Fruit fly (Drosophila melanogaster) whole organism, embryonic: ENCODE results near the gene CG1840.

Experiments used
- CG10267 ChIP-seq: fragments of 200-800 bp; sonication (Bioruptor generic); optimal IDR thresholded peaks from 2 replicates; lab custom pipeline; 2018; ENCODE audit warnings: missing biosample characterization, mild to moderate bottlenecking, missing genetic modification characterization, moderate library complexity
- CG10565 ChIP-seq: fragments of 200-800 bp; sonication (Bioruptor generic); optimal IDR thresholded peaks from 3 replicates; lab custom pipeline; 2016; ENCODE audit warnings: missing biosample characterization, mild to moderate bottlenecking, missing genetic modification characterization
- CG11398 ChIP-seq: fragments of 200-800 bp; sonication (Bioruptor generic); optimal IDR thresholded peaks from 2 replicates; lab custom pipeline; 2016; ENCODE audit warnings: missing biosample characterization, missing genetic modification characterization
- CG12219 ChIP-seq: fragments of 200-800 bp; sonication (Bioruptor generic); optimal IDR thresholded peaks from 3 replicates; lab custom pipeline; 2018; ENCODE audit warnings: missing biosample characterization, mild to moderate bottlenecking, missing genetic modification characterization
- CG12299 ChIP-seq: fragments of 200-800 bp; sonication (Bioruptor generic); optimal IDR thresholded peaks from 2 replicates; lab custom pipeline; 2018; ENCODE audit warnings: missing biosample characterization, mild to moderate bottlenecking, missing genetic modification characterization
- CG12659 ChIP-seq: fragments of 200-800 bp; sonication (Bioruptor generic); optimal IDR thresholded peaks from 3 replicates; lab custom pipeline; 2017; ENCODE audit warnings: mild to moderate bottlenecking, missing biosample characterization, missing genetic modification reagents, missing genetic modification characterization
- CG12744 ChIP-seq: fragments of 200-800 bp; sonication (Bioruptor generic); optimal IDR thresholded peaks from 2 replicates; lab custom pipeline; 2016; ENCODE audit warnings: missing biosample characterization, missing genetic modification characterization
- CG12942 ChIP-seq: fragments of 200-800 bp; sonication (Bioruptor generic); optimal IDR thresholded peaks from 3 replicates; lab custom pipeline; 2016; ENCODE audit warnings: missing biosample characterization, missing genetic modification characterization
- CG13296 ChIP-seq: fragments of 200-800 bp; sonication (Bioruptor generic); optimal IDR thresholded peaks from 3 replicates; lab custom pipeline; 2018; ENCODE audit warnings: missing biosample characterization, mild to moderate bottlenecking, missing genetic modification characterization
- CG13624 ChIP-seq: fragments of 200-800 bp; sonication (Bioruptor generic); optimal IDR thresholded peaks from 2 replicates; lab custom pipeline; 2016; ENCODE audit warnings: missing biosample characterization, missing genetic modification characterization
- CG14441 ChIP-seq: fragments of 200-800 bp; sonication (Bioruptor generic); IDR thresholded peaks from 2 replicates; pipeline ENCODE4 v1.3.6; 2022; ENCODE audit warnings: missing biosample characterization, missing genetic modification characterization
- CG14860 ChIP-seq: fragments of 200-800 bp; sonication (Bioruptor generic); IDR thresholded peaks from 3 replicates; pipeline ENCODE4 v1.3.6; 2022; ENCODE audit warnings: missing biosample characterization, missing genetic modification characterization; ENCODE audit not compliant: partially characterized antibody
- CG16779 ChIP-seq: fragments of 200-800 bp; sonication (Bioruptor generic); IDR thresholded peaks from 2 replicates; pipeline ENCODE4 v1.3.6; 2022; ENCODE audit warnings: missing biosample characterization, missing genetic modification characterization
- CG17568 ChIP-seq: fragments of 200-800 bp; sonication (Bioruptor generic); optimal IDR thresholded peaks from 2 replicates; lab custom pipeline; 2018; ENCODE audit warnings: missing biosample characterization, mild to moderate bottlenecking, missing genetic modification characterization, moderate library complexity
- CG2712 ChIP-seq: fragments of 200-800 bp; optimal IDR thresholded peaks from 3 replicates; lab custom pipeline; 2019; ENCODE audit warnings: missing biosample characterization, mild to moderate bottlenecking, missing genetic modification characterization, moderate library complexity
- CG2875 ChIP-seq: fragments of 200-800 bp; sonication (Bioruptor generic); optimal IDR thresholded peaks from 2 replicates; lab custom pipeline; 2017; ENCODE audit warnings: missing biosample characterization, mild to moderate bottlenecking, missing genetic modification characterization, missing genetic modification reagents
- CG3163 ChIP-seq: fragments of 200-800 bp; sonication (Bioruptor generic); optimal IDR thresholded peaks from 3 replicates; lab custom pipeline; 2016; ENCODE audit warnings: missing biosample characterization, missing genetic modification characterization
- CG34224 ChIP-seq: fragments of 200-800 bp; sonication (Bioruptor generic); IDR thresholded peaks from 3 replicates; pipeline ENCODE4 v1.3.6; 2022; ENCODE audit warnings: missing biosample characterization, missing genetic modification characterization; ENCODE audit not compliant: partially characterized antibody
- CG3847 ChIP-seq: fragments of 200-800 bp; sonication (Bioruptor generic); IDR thresholded peaks from 2 replicates; pipeline ENCODE4 v1.3.6; 2022; ENCODE audit warnings: missing biosample characterization, missing genetic modification characterization
- CG8281 ChIP-seq: fragments of 200-800 bp; sonication (Bioruptor generic); optimal IDR thresholded peaks from 2 replicates; lab custom pipeline; 2018; ENCODE audit warnings: missing biosample characterization, mild to moderate bottlenecking, missing genetic modification characterization, moderate library complexity
- CG8478 ChIP-seq: fragments of >200 bp; optimal IDR thresholded peaks from 2 replicates; lab custom pipeline; 2018
- CG9876 ChIP-seq: fragments of 200-800 bp; sonication (Bioruptor generic); optimal IDR thresholded peaks from 2 replicates; lab custom pipeline; 2016; ENCODE audit warnings: missing biosample characterization, missing genetic modification characterization
- CTCF ChIP-seq: fragments of 200-800 bp; sonication (Bioruptor generic); optimal IDR thresholded peaks from 2 replicates; lab custom pipeline; 2017; ENCODE audit warnings: missing biosample characterization, mild to moderate bottlenecking, missing genetic modification characterization, moderate library complexity
- Dbx ChIP-seq: fragments of 200-800 bp; sonication (Bioruptor generic); IDR thresholded peaks from 3 replicates; pipeline ENCODE4 v1.3.6; 2022; ENCODE audit warnings: missing biosample characterization, missing genetic modification characterization
- Dek ChIP-seq: fragments of 200-800 bp; sonication (Bioruptor generic); optimal IDR thresholded peaks from 3 replicates; lab custom pipeline; 2019; ENCODE audit warnings: missing biosample characterization, mild to moderate bottlenecking, missing genetic modification characterization, moderate library complexity
- Eip74EF ChIP-seq, 2 experiments: fragments of 200-800 bp in 1 of 2; fragments of >200 bp in 1 of 2; sonication (Bioruptor generic) in 1 of 2; optimal IDR thresholded peaks; 2 replicates each; lab custom pipeline; 2017 to 2019; ENCODE audit warnings: missing biosample characterization in 2 of 2, missing genetic modification characterization in 2 of 2, mild to moderate bottlenecking in 1 of 2, moderate library complexity in 1 of 2
- H2.0 ChIP-seq: fragments of 200-800 bp; sonication (Bioruptor generic); IDR thresholded peaks from 2 replicates; pipeline ENCODE4 v1.3.6; 2022; ENCODE audit warnings: missing biosample characterization, missing genetic modification characterization
- Hand ChIP-seq: fragments of 200-800 bp; sonication (Bioruptor generic); optimal IDR thresholded peaks from 2 replicates; lab custom pipeline; 2017; ENCODE audit warnings: mild to moderate bottlenecking, missing biosample characterization, missing genetic modification reagents, missing genetic modification characterization
- Hmr ChIP-seq: fragments of 200-800 bp; sonication (Bioruptor generic); optimal IDR thresholded peaks from 3 replicates; lab custom pipeline; 2017; ENCODE audit warnings: mild to moderate bottlenecking, missing biosample characterization, missing genetic modification reagents, missing genetic modification characterization
- Hr51 ChIP-seq, 2 experiments: fragments of 200-800 bp; sonication (Bioruptor generic); optimal IDR thresholded peaks; 2 replicates in 1 of 2; 3 replicates in 1 of 2; lab custom pipeline; 2016 to 2018; ENCODE audit warnings: missing biosample characterization in 2 of 2, missing genetic modification characterization in 2 of 2, mild to moderate bottlenecking in 1 of 2, moderate library complexity in 1 of 2
- Lhr ChIP-seq: fragments of 200-800 bp; sonication (Bioruptor generic); optimal IDR thresholded peaks from 3 replicates; lab custom pipeline; 2017; ENCODE audit warnings: mild to moderate bottlenecking, missing biosample characterization, missing genetic modification reagents, missing genetic modification characterization
- MESR4 ChIP-seq: fragments of 200-800 bp; sonication (Bioruptor generic); optimal IDR thresholded peaks from 2 replicates; lab custom pipeline; 2018; ENCODE audit warnings: missing biosample characterization, mild to moderate bottlenecking, missing genetic modification characterization, moderate library complexity
- MTF-1 ChIP-seq: fragments of 200-800 bp; sonication (Bioruptor generic); optimal IDR thresholded peaks from 2 replicates; lab custom pipeline; 2018; ENCODE audit warnings: missing biosample characterization, mild to moderate bottlenecking, missing genetic modification characterization, borderline replicate concordance
- NfI ChIP-seq: fragments of 200-800 bp; sonication (Bioruptor generic); optimal IDR thresholded peaks from 3 replicates; lab custom pipeline; 2018; ENCODE audit warnings: missing biosample characterization, mild to moderate bottlenecking, missing genetic modification characterization, moderate library complexity
- caup ChIP-seq: fragments of 200-800 bp; sonication (Bioruptor generic); optimal IDR thresholded peaks from 3 replicates; lab custom pipeline; 2017; ENCODE audit warnings: missing biosample characterization, mild to moderate bottlenecking, missing genetic modification characterization, moderate library complexity; ENCODE audit not compliant: severe bottlenecking
- chm ChIP-seq: fragments of 200-800 bp; sonication (Bioruptor generic); IDR thresholded peaks from 2 replicates; pipeline ENCODE4 v1.3.6; 2022; ENCODE audit warnings: missing biosample characterization, missing genetic modification characterization
- chn ChIP-seq: fragments of 200-800 bp; sonication (Bioruptor generic); optimal IDR thresholded peaks from 2 replicates; lab custom pipeline; 2016; ENCODE audit warnings: missing biosample characterization, missing genetic modification characterization
- dmrt99B ChIP-seq: fragments of 200-800 bp; sonication (Bioruptor generic); optimal IDR thresholded peaks from 2 replicates; lab custom pipeline; 2018; ENCODE audit warnings: missing biosample characterization, mild to moderate bottlenecking, missing genetic modification characterization, moderate library complexity
- eyg ChIP-seq: fragments of 200-800 bp; sonication (Bioruptor generic); optimal IDR thresholded peaks from 3 replicates; lab custom pipeline; 2016; ENCODE audit warnings: missing biosample characterization, missing genetic modification characterization
- gcm2 ChIP-seq: fragments of 200-800 bp; sonication (Bioruptor generic); optimal IDR thresholded peaks from 2 replicates; lab custom pipeline; 2016; ENCODE audit warnings: missing biosample characterization, missing genetic modification characterization
- gsb ChIP-seq: fragments of 200-800 bp; sonication (Bioruptor generic); IDR thresholded peaks from 2 replicates; pipeline ENCODE4 v1.3.6; 2022; ENCODE audit warnings: missing biosample characterization, missing genetic modification characterization
- ham ChIP-seq: fragments of 200-800 bp; sonication (Bioruptor generic); IDR thresholded peaks from 2 replicates; pipeline ENCODE4 v1.3.6; 2022; ENCODE audit warnings: missing biosample characterization, missing genetic modification characterization
- lilli ChIP-seq: fragments of 200-800 bp; sonication (Bioruptor generic); optimal IDR thresholded peaks from 3 replicates; lab custom pipeline; 2016; ENCODE audit warnings: missing biosample characterization, missing genetic modification characterization
- pho ChIP-seq: fragments of 200-800 bp; sonication (Bioruptor generic); optimal IDR thresholded peaks from 2 replicates; lab custom pipeline; 2016; ENCODE audit warnings: missing biosample characterization, missing genetic modification characterization
- sc ChIP-seq, 3 experiments: fragments of >200 bp in 2 of 3; fragments of 200-800 bp in 1 of 3; sonication (Bioruptor generic) in 1 of 3; optimal IDR thresholded peaks; 2 replicates in 2 of 3; 3 replicates in 1 of 3; lab custom pipeline; 2017; ENCODE audit warnings: mild to moderate bottlenecking in 1 of 3, missing biosample characterization in 1 of 3, missing genetic modification characterization in 1 of 3, missing genetic modification reagents in 1 of 3
- slp2 ChIP-seq: fragments of 200-800 bp; sonication (Bioruptor generic); optimal IDR thresholded peaks from 2 replicates; lab custom pipeline; 2016; ENCODE audit warnings: missing biosample characterization, missing genetic modification characterization
- tll ChIP-seq, 2 experiments: fragments of 200-800 bp in 1 of 2; fragments of >200 bp in 1 of 2; sonication (Bioruptor generic) in 1 of 2; optimal IDR thresholded peaks; 2 replicates each; lab custom pipeline; 2017 to 2019; ENCODE audit warnings: missing biosample characterization in 2 of 2, missing genetic modification characterization in 2 of 2, mild to moderate bottlenecking in 1 of 2, moderate library complexity in 1 of 2
- trem ChIP-seq: fragments of 200-800 bp; optimal IDR thresholded peaks from 3 replicates; lab custom pipeline; 2019; ENCODE audit warnings: missing biosample characterization, mild to moderate bottlenecking, missing genetic modification characterization, moderate library complexity
- twi ChIP-seq: fragments of 200-800 bp; optimal IDR thresholded peaks from 2 replicates; lab custom pipeline; 2019; ENCODE audit warnings: missing biosample characterization, mild to moderate bottlenecking, missing genetic modification characterization, moderate library complexity
- vnd ChIP-seq: fragments of 200-800 bp; sonication (Bioruptor generic); IDR thresholded peaks from 3 replicates; pipeline ENCODE4 v1.3.6; 2022; ENCODE audit warnings: missing biosample characterization, missing genetic modification characterization; ENCODE audit not compliant: partially characterized antibody

The CG1840 gene

dm6 chrX:11886976-11887375 lies 1.2 kb upstream of the CG1840 start, which contains the start of the genes CG10353 and SelG (continued):
- no peak for TF ChIP-seq pho (GFP tag; lab: Kevin White, UChicago)
- TF ChIP-seq dmrt99B: no peak
- no peak for TF ChIP-seq Eip74EF (GFP tag; optimal IDR thresholded peaks at IDR 0.05; lab: Kevin White, UChicago)
- no peak for TF ChIP-seq Lhr (GFP tag; lab: Kevin White, UChicago)
- TF ChIP-seq CG12942 (GFP tag; lab: Kevin White, UChicago): peak; percentile 36
- peak; percentile 56 for TF ChIP-seq MTF-1 (GFP tag; lab: Kevin White, UChicago)
- peak; percentile 20 for TF ChIP-seq CG13296 (GFP tag; lab: Kevin White, UChicago)
- TF ChIP-seq trem (tag; lab: Kevin White, UChicago): peak; percentile 58
- no peak for TF ChIP-seq CG12744 (GFP tag; lab: Kevin White, UChicago)
- no peak for TF ChIP-seq CG8478 (lab: Kevin White, UChicago)
- TF ChIP-seq CG13624 (GFP tag; lab: Kevin White, UChicago): peak; percentile 59
- TF ChIP-seq CG2875: no peak
- TF ChIP-seq slp2: no peak
- peak; percentile 11 for TF ChIP-seq CTCF (GFP tag; lab: Kevin White, UChicago)
- TF ChIP-seq gsb (GFP tag; lab: Robert Waterston, UW): no peak
- peak; percentile 23; the same call in 1 of the 2 replicates for TF ChIP-seq H2.0 (GFP tag; lab: Robert Waterston, UW)
- TF ChIP-seq CG17568 (GFP tag; lab: Kevin White, UChicago): no peak
- no peak for TF ChIP-seq sc (optimal IDR thresholded peaks at IDR 0.05; lab: Kevin White, UChicago)
- no peak for TF ChIP-seq sc (GFP tag; optimal IDR thresholded peaks at IDR 0.05; lab: Kevin White, UChicago)
- TF ChIP-seq CG11398 (GFP tag; lab: Kevin White, UChicago): peak; percentile 5
- peak; percentile 30 for TF ChIP-seq chn
- TF ChIP-seq CG12299 (tag; lab: Kevin White, UChicago): no peak
- peak; percentile 73 for TF ChIP-seq CG12659 (GFP tag; lab: Kevin White, UChicago)
- TF ChIP-seq CG9876 (GFP tag; lab: Kevin White, UChicago): no peak
- TF ChIP-seq CG3847 (GFP tag; lab: Robert Waterston, UW): peak; percentile 68
- peak; percentile 49; the same call in 1 of the 2 replicates for TF ChIP-seq chm (GFP tag; lab: Robert Waterston, UW)
- peak; percentile 38 for TF ChIP-seq eyg (GFP tag; lab: Kevin White, UChicago)
- peak; percentile 81 for TF ChIP-seq MESR4 (GFP tag; lab: Kevin White, UChicago)
- no peak for TF ChIP-seq CG10565 (GFP tag; lab: Kevin White, UChicago)
- TF ChIP-seq CG16779 (GFP tag; lab: Robert Waterston, UW): peak; percentile 38; the same call in 1 of the 2 replicates
- peak in 1 of 2 experiments; percentile 57 for TF ChIP-seq Hr51 (GFP tag; optimal IDR thresholded peaks at IDR 0.05; lab: Kevin White, UChicago)
- peak; percentile 26 for TF ChIP-seq NfI
- TF ChIP-seq caup: peak; percentile 32
- TF ChIP-seq tll (GFP tag; optimal IDR thresholded peaks at IDR 0.05; lab: Kevin White, UChicago): peak in 1 of 2 experiments; percentile 36
- TF ChIP-seq CG34224 (GFP tag; lab: Robert Waterston, UW): peak; percentile 94
- no peak for TF ChIP-seq Hand (GFP tag; lab: Kevin White, UChicago)
- TF ChIP-seq CG8281 (tag; lab: Kevin White, UChicago): no peak
- no peak for TF ChIP-seq Dbx (GFP tag; lab: Robert Waterston, UW)
- no peak for TF ChIP-seq Dek (tag; lab: Kevin White, UChicago)
- peak; percentile 63 for TF ChIP-seq vnd
- no peak for TF ChIP-seq CG14441 (GFP tag; lab: Robert Waterston, UW)
- TF ChIP-seq Hmr (GFP tag; lab: Kevin White, UChicago): peak; percentile 32
- TF ChIP-seq CG2712 (tag; lab: Kevin White, UChicago): peak; percentile 61
- TF ChIP-seq CG10267 (tag; lab: Kevin White, UChicago): peak; percentile 95
- TF ChIP-seq twi (tag; lab: Kevin White, UChicago): peak; percentile 4
- no peak for TF ChIP-seq gcm2 (GFP tag; lab: Kevin White, UChicago)
- TF ChIP-seq lilli (GFP tag; lab: Kevin White, UChicago): peak; percentile 67
- TF ChIP-seq CG12219 (GFP tag; lab: Kevin White, UChicago): no peak
- TF ChIP-seq ham (GFP tag; lab: Robert Waterston, UW): no peak
- peak; percentile 27 for TF ChIP-seq CG3163 (GFP tag; lab: Kevin White, UChicago)
- TF ChIP-seq CG14860: peak; percentile 65
